Worm (Caenorhabditis elegans) whole organism, L4 larva: ENCODE results near the gene Y39E4B.13.

ENCODE experiments used
- aha-1 ChIP-seq: fragments of 150-350 bp; peaks from one replicate; lab custom pipeline; 2014; ENCODE audit warnings: missing biosample characterization, missing genetic modification characterization
- fkh-10 ChIP-seq: fragments of 150-350 bp; optimal IDR thresholded peaks from 2 replicates; lab custom pipeline; 2014; ENCODE audit warnings: missing biosample characterization, missing genetic modification reagents, missing genetic modification characterization

DNA sequence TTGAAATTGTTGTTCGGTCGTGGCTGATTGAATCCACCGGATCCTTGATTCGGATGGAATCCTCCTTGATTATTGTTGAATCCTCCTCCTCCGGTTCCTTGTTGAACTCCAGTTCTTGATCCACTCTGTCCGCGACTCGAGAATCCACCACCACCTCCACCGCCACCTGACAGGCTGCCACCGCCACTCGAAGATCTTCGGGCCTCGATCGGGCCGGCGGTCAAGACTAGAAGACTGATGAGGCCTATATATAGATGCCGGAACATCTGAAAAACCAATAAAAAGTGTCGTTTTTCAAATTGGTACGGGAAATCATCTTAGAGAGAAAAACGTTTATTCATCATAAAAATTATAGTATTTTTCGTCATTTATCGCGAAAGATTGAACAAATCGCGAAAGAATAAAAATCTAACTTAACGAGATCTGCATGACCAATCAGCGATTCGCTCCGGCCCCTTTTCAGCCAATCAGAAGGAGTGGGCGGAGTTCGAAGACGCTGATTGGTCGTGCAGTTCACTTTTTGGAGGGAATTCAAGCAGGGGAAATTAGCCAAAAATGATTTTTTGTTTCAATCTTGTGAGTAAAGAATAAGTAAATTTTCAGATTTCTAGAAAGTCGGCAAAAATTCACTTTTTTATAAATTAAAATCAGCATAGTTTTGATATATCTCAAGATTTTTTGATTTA, 8.4 kb downstream of the Y39E4B.13 start, which contains the start of gene pqn-83:
- TF ChIP-seq fkh-10 (no peak), aha-1 (tag; lab: Kevin White, UChicago) (peak; percentile 72)
